Worm (Caenorhabditis elegans) whole organism, young adult: ENCODE measurements around the gene F53H2.1.

Experiments used
- C06A6.2 ChIP-seq: fragments of 200-800 bp; sonication (Bioruptor generic); conservative IDR thresholded peaks from 2 replicates; pipeline ENCODE4 v1.3.6; 2022; ENCODE audit warnings: missing genetic modification characterization, missing compliant biosample characterization
- F37B4.10 ChIP-seq: fragments of 200-800 bp; sonication (Bioruptor generic); IDR thresholded peaks from 2 replicates; pipeline ENCODE4 v1.3.6; 2022; ENCODE audit warnings: missing genetic modification characterization, missing compliant biosample characterization
- F57A8.1 ChIP-seq: fragments of 200-800 bp; sonication (Bioruptor generic); optimal IDR thresholded peaks from 2 replicates; lab custom pipeline; 2018; ENCODE audit warnings: mild to moderate bottlenecking, missing genetic modification characterization, moderate library complexity, missing compliant biosample characterization
- K11D2.4 ChIP-seq: fragments of 200-800 bp; sonication (Bioruptor generic); IDR thresholded peaks from 2 replicates; pipeline ENCODE4 v1.3.6; 2022; ENCODE audit warnings: missing genetic modification reagents, missing genetic modification characterization, missing compliant biosample characterization
- Y53G8AR.9 ChIP-seq: fragments of 200-800 bp; sonication (Bioruptor generic); conservative IDR thresholded peaks from 2 replicates; pipeline ENCODE4 v1.3.6; 2022; ENCODE audit warnings: missing genetic modification reagents, missing genetic modification characterization, missing compliant biosample characterization
- Y79H2A.3 ChIP-seq: fragments of 200-800 bp; sonication (Bioruptor generic); conservative IDR thresholded peaks from 2 replicates; pipeline ENCODE4 v1.3.6; 2022; ENCODE audit warnings: missing genetic modification reagents, missing genetic modification characterization, missing compliant biosample characterization
- Y95B8A.8 ChIP-seq: fragments of 200-800 bp; sonication (Bioruptor generic); IDR thresholded peaks from 2 replicates; pipeline ENCODE4 v1.3.6; 2022; ENCODE audit warnings: missing genetic modification reagents, missing genetic modification characterization, missing compliant biosample characterization
- akir-1 ChIP-seq: fragments of 200-800 bp; sonication (Bioruptor generic); optimal IDR thresholded peaks from 2 replicates; lab custom pipeline; 2018; ENCODE audit warnings: mild to moderate bottlenecking, missing genetic modification characterization, moderate library complexity, missing compliant biosample characterization
- aptf-3 ChIP-seq: fragments of 200-800 bp; sonication (Bioruptor generic); IDR thresholded peaks from 2 replicates; pipeline ENCODE4 v1.3.6; 2022; ENCODE audit warnings: missing genetic modification characterization, missing compliant biosample characterization
- atf-7 ChIP-seq: sonication (generic microtip); optimal IDR thresholded peaks from 2 replicates; lab custom pipeline; 2017; ENCODE audit warnings: mild to moderate bottlenecking, missing genetic modification characterization, missing compliant biosample characterization
- attf-3 ChIP-seq: fragments of 200-800 bp; sonication (Bioruptor generic); conservative IDR thresholded peaks from 2 replicates; pipeline ENCODE4 v1.3.6; 2022; ENCODE audit warnings: missing genetic modification reagents, missing genetic modification characterization, missing compliant biosample characterization
- attf-5 ChIP-seq: fragments of 200-800 bp; sonication (Bioruptor generic); optimal IDR thresholded peaks from 2 replicates; lab custom pipeline; 2018; ENCODE audit warnings: mild to moderate bottlenecking, missing genetic modification characterization, missing compliant biosample characterization
- bed-2 ChIP-seq: fragments of 200-800 bp; sonication (Bioruptor generic); IDR thresholded peaks from 2 replicates; pipeline ENCODE4 v1.3.6; 2022; ENCODE audit warnings: missing genetic modification reagents, missing genetic modification characterization, missing compliant biosample characterization
- cebp-1 ChIP-seq, 2 experiments: fragments of 200-800 bp in 1 of 2; sonication (Bioruptor generic) in 1 of 2; sonication (generic microtip) in 1 of 2; IDR thresholded peaks in 1 of 2; optimal IDR thresholded peaks in 1 of 2; 2 replicates each; pipeline versions ENCODE4 v1.3.6 to Lab custom; 2017 to 2022; ENCODE audit warnings: missing compliant biosample characterization in 2 of 2, missing genetic modification characterization in 2 of 2, mild to moderate bottlenecking in 1 of 2, missing genetic modification reagents in 1 of 2, moderate library complexity in 1 of 2
- ceh-27 ChIP-seq: fragments of 200-800 bp; sonication (Bioruptor generic); optimal IDR thresholded peaks from 2 replicates; lab custom pipeline; 2018; ENCODE audit warnings: mild to moderate bottlenecking, missing genetic modification characterization, moderate library complexity, missing compliant biosample characterization
- ceh-58 ChIP-seq: fragments of 200-800 bp; sonication (Bioruptor generic); IDR thresholded peaks from 2 replicates; pipeline ENCODE4 v1.3.6; 2022; ENCODE audit warnings: missing genetic modification characterization, missing compliant biosample characterization
- ceh-91 ChIP-seq: fragments of 200-800 bp; sonication (Bioruptor generic); IDR thresholded peaks from 2 replicates; pipeline ENCODE4 v1.3.6; 2022; ENCODE audit warnings: missing genetic modification reagents, missing genetic modification characterization, missing compliant biosample characterization
- chd-7 ChIP-seq: sonication (generic microtip); optimal IDR thresholded peaks from 2 replicates; lab custom pipeline; 2016; ENCODE audit warnings: mild to moderate bottlenecking, missing genetic modification characterization, moderate library complexity, missing compliant biosample characterization
- dox-1 ChIP-seq: fragments of 200-800 bp; sonication (Bioruptor generic); IDR thresholded peaks from 2 replicates; pipeline ENCODE4 v1.3.6; 2022; ENCODE audit warnings: missing genetic modification reagents, missing genetic modification characterization, missing compliant biosample characterization
- dpl-1 ChIP-seq: fragments of 150-350 bp; optimal IDR thresholded peaks from 2 replicates; lab custom pipeline; 2014; ENCODE audit warnings: missing biosample characterization, missing genetic modification reagents, missing genetic modification characterization
- efl-1 ChIP-seq: fragments of 150-350 bp; optimal IDR thresholded peaks from 2 replicates; lab custom pipeline; 2014; ENCODE audit warnings: missing biosample characterization, missing genetic modification reagents, missing genetic modification characterization
- egrh-3 ChIP-seq: fragments of 200-800 bp; sonication (Bioruptor generic); IDR thresholded peaks from 2 replicates; pipeline ENCODE4 v1.3.6; 2022; ENCODE audit warnings: missing genetic modification reagents, missing genetic modification characterization, missing compliant biosample characterization
- him-1 ChIP-seq: sonication (generic microtip); optimal IDR thresholded peaks from 2 replicates; lab custom pipeline; 2016; ENCODE audit warnings: missing genotype, missing genetic modification reagents, missing genetic modification characterization, missing compliant biosample characterization
- lag-1 ChIP-seq: fragments of 200-800 bp; sonication (Bioruptor generic); IDR thresholded peaks from 2 replicates; pipeline ENCODE4 v1.3.6; 2022; ENCODE audit warnings: missing genetic modification reagents, missing genetic modification characterization, missing compliant biosample characterization
- lin-54 ChIP-seq: fragments of 200-800 bp; sonication (Bioruptor generic); optimal IDR thresholded peaks from 2 replicates; lab custom pipeline; 2018; ENCODE audit warnings: mild to moderate bottlenecking, missing genetic modification characterization, missing compliant biosample characterization
- lsl-1 ChIP-seq: fragments of 200-800 bp; sonication (Bioruptor generic); optimal IDR thresholded peaks from 2 replicates; lab custom pipeline; 2018; ENCODE audit warnings: mild to moderate bottlenecking, missing genetic modification characterization, moderate library complexity, missing compliant biosample characterization
- madf-3 ChIP-seq: fragments of 200-800 bp; sonication (Bioruptor generic); IDR thresholded peaks from 2 replicates; pipeline ENCODE4 v1.3.6; 2022; ENCODE audit warnings: missing genetic modification reagents, missing genetic modification characterization, missing compliant biosample characterization
- madf-6 ChIP-seq: fragments of 200-800 bp; sonication (Bioruptor generic); IDR thresholded peaks from 2 replicates; pipeline ENCODE4 v1.3.6; 2022; ENCODE audit warnings: missing genetic modification reagents, missing genetic modification characterization, missing compliant biosample characterization
- mes-4 ChIP-seq: sonication (generic microtip); optimal IDR thresholded peaks from 2 replicates; lab custom pipeline; 2016; ENCODE audit warnings: missing genotype, missing genetic modification characterization, missing compliant biosample characterization
- nhr-179 ChIP-seq: sonication (generic microtip); optimal IDR thresholded peaks from 2 replicates; lab custom pipeline; 2016; ENCODE audit warnings: mild to moderate bottlenecking, missing genetic modification characterization, missing compliant biosample characterization
- nhr-80 ChIP-seq: sonication (generic microtip); optimal IDR thresholded peaks from 2 replicates; lab custom pipeline; 2016; ENCODE audit warnings: missing genetic modification characterization, missing compliant biosample characterization
- pbrm-1 ChIP-seq: fragments of 200-800 bp; sonication (Bioruptor generic); IDR thresholded peaks from 2 replicates; pipeline ENCODE4 v1.3.6; 2022; ENCODE audit warnings: missing genetic modification reagents, missing genetic modification characterization, missing compliant biosample characterization
- pha-4 ChIP-seq: fragments of 150-350 bp; sonication (generic microtip); optimal IDR thresholded peaks from 2 replicates; lab custom pipeline; 2014; ENCODE audit warnings: missing biosample characterization, missing genetic modification reagents, missing genetic modification characterization
- rec-8 ChIP-seq, 2 experiments: sonication (generic microtip); optimal IDR thresholded peaks; 2 replicates each; lab custom pipeline; 2016; ENCODE audit warnings: mild to moderate bottlenecking in 2 of 2, missing genetic modification characterization in 2 of 2, missing genetic modification reagents in 2 of 2, missing genotype in 2 of 2, missing biosample characterization in 1 of 2, missing compliant biosample characterization in 1 of 2, moderate library complexity in 1 of 2
- repo-1 ChIP-seq: sonication (generic microtip); optimal IDR thresholded peaks from 2 replicates; lab custom pipeline; 2017; ENCODE audit warnings: mild to moderate bottlenecking, missing genetic modification characterization, missing compliant biosample characterization
- somi-1 ChIP-seq: fragments of 200-800 bp; sonication (Bioruptor generic); optimal IDR thresholded peaks from 2 replicates; lab custom pipeline; 2018; ENCODE audit warnings: mild to moderate bottlenecking, missing genetic modification characterization, missing compliant biosample characterization
- zfh-2 ChIP-seq: fragments of 200-800 bp; sonication (Bioruptor generic); conservative IDR thresholded peaks from 2 replicates; pipeline ENCODE4 v1.3.6; 2022; ENCODE audit warnings: missing genetic modification reagents, missing genetic modification characterization, missing compliant biosample characterization
- ztf-26 ChIP-seq: sonication (generic microtip); optimal IDR thresholded peaks from 2 replicates; lab custom pipeline; 2017; ENCODE audit warnings: missing genetic modification characterization, missing compliant biosample characterization

Gene F53H2.1

ce11 chrV:20418768-20419167, 31.3 kb downstream of the F53H2.1 start (continued):
- TF ChIP-seq atf-7 (tag; lab: Kevin White, UChicago) (peak; percentile 71), somi-1 (GFP tag; lab: Kevin White, UChicago) (peak; percentile 56), chd-7 (tag; lab: Kevin White, UChicago) (peak; percentile 61), lsl-1 (GFP tag; lab: Kevin White, UChicago) (no peak), aptf-3 (GFP tag; lab: Robert Waterston, UW) (no peak), nhr-179 (tag; lab: Kevin White, UChicago) (no peak), attf-5 (GFP tag; lab: Kevin White, UChicago) (peak; percentile 51), lag-1 (GFP tag; lab: Robert Waterston, UW) (no peak), lin-54 (GFP tag; lab: Kevin White, UChicago) (peak; percentile 16), C06A6.2 (GFP tag; lab: Robert Waterston, UW) (peak; percentile 54; the same call in 1 of the 2 replicates), nhr-80 (tag; lab: Kevin White, UChicago) (peak; percentile 63)

- TF ChIP-seq Y79H2A.3 (GFP tag; lab: Robert Waterston, UW), result no peak
- no peak for TF ChIP-seq ceh-58 (GFP tag; lab: Robert Waterston, UW)
- TF ChIP-seq attf-3 (GFP tag; lab: Robert Waterston, UW), result no peak
- TF ChIP-seq efl-1 (GFP tag; lab: Kevin White, UChicago), result no peak
- no peak for TF ChIP-seq K11D2.4 (GFP tag; lab: Robert Waterston, UW)
- no peak for TF ChIP-seq bed-2 (GFP tag; lab: Robert Waterston, UW)
- no peak for TF ChIP-seq pha-4
- no peak for TF ChIP-seq akir-1 (GFP tag; lab: Kevin White, UChicago)
- 0 out of 2 replicates have a peak, but pooled peaks have one; percentile 37 for TF ChIP-seq Y95B8A.8
- no peak for TF ChIP-seq zfh-2 (GFP tag; lab: Robert Waterston, UW)
- no peak for TF ChIP-seq cebp-1 (GFP tag; IDR thresholded peaks at IDR 0.05; lab: Robert Waterston, UW)
- TF ChIP-seq cebp-1 (tag; optimal IDR thresholded peaks at IDR 0.05; lab: Kevin White, UChicago), result peak; percentile 7
- no peak for TF ChIP-seq atf-7 (tag; lab: Kevin White, UChicago)
- no peak for TF ChIP-seq F37B4.10 (GFP tag; lab: Robert Waterston, UW)
Measured at ce11 chrV:20419643-20420042, 32.1 kb downstream of the F53H2.1 start.

ce11 chrV:20422738-20423137, 35.2 kb downstream of the F53H2.1 start:
- no peak for TF ChIP-seq lsl-1 (GFP tag; lab: Kevin White, UChicago)

- TF ChIP-seq madf-3 (GFP tag; lab: Robert Waterston, UW) (no peak), pbrm-1 (GFP tag; lab: Robert Waterston, UW) (no peak), Y53G8AR.9 (no peak), nhr-80 (tag; lab: Kevin White, UChicago) (peak; percentile 29), him-1 (tag; lab: Kevin White, UChicago) (no peak), ceh-58 (GFP tag; lab: Robert Waterston, UW) (no peak), ceh-91 (GFP tag; lab: Robert Waterston, UW) (no peak), repo-1 (tag; lab: Kevin White, UChicago) (no peak)
- TF ChIP-seq, all 124 proteins: peak for 1
Measured at ce11 chrV:20423428-20423827, 35.9 kb downstream of the F53H2.1 start.

ce11 chrV:20424229-20425182, 37.0 kb downstream of the F53H2.1 start:
- TF ChIP-seq madf-6 (GFP tag; lab: Robert Waterston, UW) (peak; percentile 14; the same call in 1 of the 2 replicates), ceh-27 (GFP tag; lab: Kevin White, UChicago) (peak; percentile 64), ztf-26 (peak; percentile 20), efl-1 (GFP tag; lab: Kevin White, UChicago) (peak; percentile 55), dox-1 (GFP tag; lab: Robert Waterston, UW) (peak; percentile 5; the same call in 1 of the 2 replicates), mes-4 (tag; lab: Kevin White, UChicago) (no peak), rec-8 (tag; optimal IDR thresholded peaks at IDR 0.05; lab: Kevin White, UChicago) (no peak), egrh-3 (GFP tag; lab: Robert Waterston, UW) (peak; percentile 64), cebp-1 (GFP tag; IDR thresholded peaks at IDR 0.05; lab: Robert Waterston, UW) (no peak), cebp-1 (tag; optimal IDR thresholded peaks at IDR 0.05; lab: Kevin White, UChicago) (peak; percentile 33), lin-54 (GFP tag; lab: Kevin White, UChicago) (peak; percentile 77), F57A8.1 (GFP tag; lab: Kevin White, UChicago) (no peak), dpl-1 (peak; percentile 46)
